Worm (Caenorhabditis elegans) whole organism, late embryonic: ENCODE measurements around the gene morc-1.

Source experiments
- C08G9.2 ChIP-seq: sonication (generic microtip); optimal IDR thresholded peaks from 2 replicates; lab custom pipeline; 2016; ENCODE audit warnings: mild to moderate bottlenecking, missing genetic modification characterization, moderate library complexity, missing compliant biosample characterization
- K02D7.2 ChIP-seq: sonication (generic microtip); optimal IDR thresholded peaks from 2 replicates; lab custom pipeline; 2017; ENCODE audit warnings: mild to moderate bottlenecking, missing genetic modification characterization, missing compliant biosample characterization
- T23F11.4 ChIP-seq: fragments of 200-800 bp; sonication (Bioruptor generic); optimal IDR thresholded peaks from 2 replicates; lab custom pipeline; 2018; ENCODE audit warnings: mild to moderate bottlenecking, missing genetic modification characterization, missing compliant biosample characterization
- Y22D7AL.16 ChIP-seq: sonication (generic microtip); optimal IDR thresholded peaks from 2 replicates; lab custom pipeline; 2016; ENCODE audit warnings: missing genetic modification characterization, missing compliant biosample characterization
- ceh-2 ChIP-seq: sonication (generic microtip); optimal IDR thresholded peaks from 2 replicates; lab custom pipeline; 2016; ENCODE audit warnings: missing genotype, missing genetic modification characterization, missing compliant biosample characterization
- ceh-24 ChIP-seq: sonication (generic microtip); optimal IDR thresholded peaks from 2 replicates; lab custom pipeline; 2016; ENCODE audit warnings: mild to moderate bottlenecking, missing genetic modification characterization, missing compliant biosample characterization
- ceh-30 ChIP-seq: fragments of 150-350 bp; optimal IDR thresholded peaks from 2 replicates; lab custom pipeline; 2014; ENCODE audit warnings: missing biosample characterization, missing genetic modification characterization
- ceh-31 ChIP-seq: sonication (generic microtip); optimal IDR thresholded peaks from 2 replicates; lab custom pipeline; 2016; ENCODE audit warnings: missing genetic modification characterization, missing compliant biosample characterization
- ceh-34 ChIP-seq: sonication (generic microtip); optimal IDR thresholded peaks from 2 replicates; lab custom pipeline; 2016; ENCODE audit warnings: mild to moderate bottlenecking, missing genetic modification characterization, missing compliant biosample characterization
- ceh-48 ChIP-seq: sonication (generic microtip); optimal IDR thresholded peaks from 2 replicates; lab custom pipeline; 2016; ENCODE audit warnings: missing genetic modification characterization, inconsistent platforms, missing compliant biosample characterization
- ceh-6 ChIP-seq: fragments of 200-800 bp; sonication (Bioruptor generic); optimal IDR thresholded peaks from 2 replicates; lab custom pipeline; 2018; ENCODE audit warnings: mild to moderate bottlenecking, missing genetic modification characterization, missing compliant biosample characterization
- che-1 ChIP-seq: sonication (generic microtip); optimal IDR thresholded peaks from 2 replicates; lab custom pipeline; 2016; ENCODE audit warnings: mild to moderate bottlenecking, missing genetic modification characterization, missing compliant biosample characterization
- dmd-4 ChIP-seq: sonication (generic microtip); optimal IDR thresholded peaks from 2 replicates; lab custom pipeline; 2016; ENCODE audit warnings: borderline replicate concordance, missing genetic modification characterization, missing compliant biosample characterization
- elt-2 ChIP-seq: sonication (generic microtip); optimal IDR thresholded peaks from 2 replicates; lab custom pipeline; 2016; ENCODE audit warnings: missing genetic modification reagents, missing genetic modification characterization, missing compliant biosample characterization
- elt-4 ChIP-seq: sonication (generic microtip); optimal IDR thresholded peaks from 2 replicates; lab custom pipeline; 2016; ENCODE audit warnings: missing genetic modification characterization, missing compliant biosample characterization
- ets-4 ChIP-seq: sonication (generic microtip); optimal IDR thresholded peaks from 2 replicates; lab custom pipeline; 2016; ENCODE audit warnings: missing genetic modification characterization, missing compliant biosample characterization
- fax-1 ChIP-seq: sonication (generic microtip); optimal IDR thresholded peaks from 2 replicates; lab custom pipeline; 2016; ENCODE audit warnings: missing genotype, missing genetic modification characterization, missing compliant biosample characterization
- fkh-10 ChIP-seq: fragments of 150-350 bp; optimal IDR thresholded peaks from 2 replicates; lab custom pipeline; 2014; ENCODE audit warnings: missing biosample characterization, missing genetic modification reagents, missing genetic modification characterization
- gmeb-2 ChIP-seq: sonication (generic microtip); optimal IDR thresholded peaks from 2 replicates; lab custom pipeline; 2016; ENCODE audit warnings: missing genetic modification characterization, inconsistent platforms, missing compliant biosample characterization
- hlh-8 ChIP-seq: sonication (generic microtip); optimal IDR thresholded peaks from 2 replicates; lab custom pipeline; 2016; ENCODE audit warnings: missing genotype, missing genetic modification characterization, missing compliant biosample characterization
- madf-2 ChIP-seq: sonication (generic microtip); optimal IDR thresholded peaks from 2 replicates; lab custom pipeline; 2017; ENCODE audit warnings: missing genetic modification characterization, missing compliant biosample characterization
- mec-3 ChIP-seq: sonication (generic microtip); optimal IDR thresholded peaks from 2 replicates; lab custom pipeline; 2016; ENCODE audit warnings: borderline replicate concordance, missing genetic modification characterization, missing compliant biosample characterization
- nfya-1 ChIP-seq: sonication (generic microtip); optimal IDR thresholded peaks from 2 replicates; lab custom pipeline; 2017; ENCODE audit warnings: missing genetic modification characterization, mild to moderate bottlenecking, missing compliant biosample characterization, antibody characterized with exemption, moderate library complexity
- npax-4 ChIP-seq: sonication (generic microtip); optimal IDR thresholded peaks from 2 replicates; lab custom pipeline; 2016; ENCODE audit warnings: missing genetic modification characterization, missing compliant biosample characterization
- pha-4 ChIP-seq: fragments of 150-350 bp; optimal IDR thresholded peaks from 2 replicates; lab custom pipeline; 2018; ENCODE audit warnings: missing biosample characterization, missing genetic modification reagents, missing genetic modification characterization
- ref-2 ChIP-seq: sonication (generic microtip); optimal IDR thresholded peaks from 2 replicates; lab custom pipeline; 2016; ENCODE audit warnings: missing genetic modification characterization, missing compliant biosample characterization
- sdc-2 ChIP-seq: sonication (generic microtip); optimal IDR thresholded peaks from 2 replicates; lab custom pipeline; 2016; ENCODE audit warnings: missing genotype, missing genetic modification characterization, missing compliant biosample characterization
- tbx-2 ChIP-seq: sonication (generic microtip); optimal IDR thresholded peaks from 2 replicates; lab custom pipeline; 2016; ENCODE audit warnings: missing genetic modification characterization, missing compliant biosample characterization
- tbx-7 ChIP-seq: sonication (generic microtip); optimal IDR thresholded peaks from 2 replicates; lab custom pipeline; 2016; ENCODE audit warnings: missing genotype, missing genetic modification characterization, missing compliant biosample characterization
- ttx-3 ChIP-seq: sonication (generic microtip); optimal IDR thresholded peaks from 2 replicates; lab custom pipeline; 2016; ENCODE audit warnings: missing genetic modification reagents, missing genetic modification characterization, missing compliant biosample characterization
- unc-42 ChIP-seq: sonication (generic microtip); optimal IDR thresholded peaks from 2 replicates; lab custom pipeline; 2016; ENCODE audit warnings: missing genotype, missing genetic modification characterization, missing compliant biosample characterization
- unc-55 ChIP-seq: sonication (generic microtip); optimal IDR thresholded peaks from 2 replicates; lab custom pipeline; 2017; ENCODE audit warnings: missing biosample characterization, missing genetic modification reagents, missing genetic modification characterization
- unc-86 ChIP-seq: sonication (generic microtip); optimal IDR thresholded peaks from 2 replicates; lab custom pipeline; 2016; ENCODE audit warnings: missing genetic modification characterization, missing compliant biosample characterization
- ztf-16 ChIP-seq: sonication (generic microtip); optimal IDR thresholded peaks from 2 replicates; lab custom pipeline; 2017; ENCODE audit warnings: missing genetic modification characterization, missing compliant biosample characterization

Gene morc-1

DNA sequence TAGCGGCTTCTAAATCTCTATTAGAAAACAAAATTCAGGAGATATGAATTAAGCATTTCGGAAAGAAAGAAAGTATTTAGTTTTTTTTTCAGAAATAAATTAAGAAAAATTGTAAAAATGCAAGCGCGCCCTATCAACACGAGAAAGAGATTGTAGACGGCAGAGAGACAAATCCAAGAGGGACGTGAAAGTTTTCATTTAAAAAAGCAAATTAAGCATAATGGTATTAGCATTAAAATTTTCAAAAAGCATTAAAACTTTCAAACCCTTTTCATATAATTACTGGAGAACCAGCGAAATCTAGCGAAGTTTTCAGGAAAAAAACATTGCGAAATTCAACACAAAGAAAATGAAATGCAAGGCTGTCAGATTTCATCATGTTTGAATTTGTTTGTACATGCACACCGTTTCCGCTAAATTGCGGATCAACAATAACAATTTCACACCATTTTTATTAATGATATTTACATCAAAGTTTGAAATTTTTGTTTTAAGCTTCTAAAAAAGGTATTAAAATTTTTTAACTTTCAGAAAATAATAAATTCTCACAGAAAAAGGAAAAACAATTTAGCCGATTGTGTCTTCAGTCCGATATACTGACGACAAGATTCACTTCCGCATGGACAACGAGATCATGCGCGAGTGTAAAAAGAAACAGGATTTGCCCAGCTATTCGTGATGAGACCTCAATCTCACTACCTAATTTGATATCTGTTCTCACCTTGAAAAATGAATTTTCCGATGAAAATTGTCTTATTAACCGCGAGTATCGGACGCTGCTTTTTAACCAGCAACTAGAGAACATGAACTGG lies 43.7 kb downstream of the morc-1 start, which contains the start of gene gars-1:
Gene gars-1 (minus strand): TSS at position 808 of the 812 bp plus-strand sequence.
- TF ChIP-seq unc-42 (tag; lab: Kevin White, UChicago) (peak; percentile 60), tbx-2 (no peak), elt-2 (tag; lab: Kevin White, UChicago) (peak; percentile 7), unc-55 (GFP tag; lab: Kevin White, UChicago) (peak; percentile 13)

DNA sequence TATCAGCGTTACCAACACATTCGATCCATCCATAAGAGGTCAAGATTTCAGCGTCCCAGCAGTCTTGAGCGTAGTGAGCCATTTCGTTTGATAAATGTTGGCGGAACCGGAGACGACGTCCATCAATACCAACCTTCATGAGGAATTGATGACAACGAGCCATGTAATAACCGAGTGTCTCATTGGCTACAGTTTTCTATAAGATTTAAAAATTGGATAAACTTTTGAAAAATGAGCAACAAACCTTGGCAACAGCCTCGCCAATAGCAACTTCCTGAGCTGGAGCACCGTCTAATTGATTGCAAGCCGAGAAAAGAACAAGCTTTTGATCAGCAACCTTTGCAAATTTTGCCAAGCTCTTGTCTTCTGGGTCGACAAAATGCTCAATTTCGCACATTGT lies 45.9 kb downstream of the morc-1 start:
- TF ChIP-seq sdc-2 (tag; lab: Kevin White, UChicago) (no peak), fkh-10 (GFP tag; lab: Kevin White, UChicago) (no peak), K02D7.2 (tag; lab: Kevin White, UChicago) (no peak), npax-4 (tag; lab: Kevin White, UChicago) (no peak), Y22D7AL.16 (no peak), ztf-16 (no peak), elt-4 (tag; lab: Kevin White, UChicago) (no peak), unc-86 (no peak), ttx-3 (tag; lab: Kevin White, UChicago) (no peak), ceh-48 (tag; lab: Kevin White, UChicago) (no peak), nfya-1 (tag; lab: Kevin White, UChicago) (no peak), ceh-24 (tag; lab: Kevin White, UChicago) (no peak), pha-4 (tag; lab: Kevin White, UChicago) (no peak)

DNA sequence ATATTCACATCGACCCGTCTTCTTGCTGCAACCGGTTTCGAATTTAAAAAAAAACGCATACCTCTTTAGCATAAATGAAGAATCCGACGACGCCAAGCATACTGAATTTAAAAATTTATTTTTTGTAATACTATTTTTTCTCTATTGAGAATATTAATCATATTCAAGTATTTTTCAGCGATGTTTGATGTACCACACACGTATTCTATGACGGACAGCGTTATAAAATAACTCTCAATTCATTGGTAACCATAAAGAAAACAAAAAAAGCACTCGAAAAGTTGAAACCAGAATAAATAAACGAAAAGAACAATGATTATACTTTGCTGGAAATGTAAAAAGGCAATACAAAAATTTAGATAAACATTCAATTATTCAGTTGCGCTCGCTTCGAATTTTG lies 47.2 kb downstream of the morc-1 start, which contains the start of gene T10F2.5:
Gene T10F2.5 (minus strand): TSS at position 101 of the 400 bp plus-strand sequence.
- TF ChIP-seq elt-4 (tag; lab: Kevin White, UChicago) (no peak), che-1 (no peak), sdc-2 (tag; lab: Kevin White, UChicago) (no peak), madf-2 (tag; lab: Kevin White, UChicago) (no peak), ceh-34 (tag; lab: Kevin White, UChicago) (no peak), ceh-2 (tag; lab: Kevin White, UChicago) (no peak), fax-1 (tag; lab: Kevin White, UChicago) (no peak), ref-2 (no peak), pha-4 (tag; lab: Kevin White, UChicago) (no peak), K02D7.2 (tag; lab: Kevin White, UChicago) (no peak), gmeb-2 (tag; lab: Kevin White, UChicago) (no peak), hlh-8 (tag; lab: Kevin White, UChicago) (no peak), ceh-31 (tag; lab: Kevin White, UChicago) (no peak), nfya-1 (tag; lab: Kevin White, UChicago) (no peak), mec-3 (tag; lab: Kevin White, UChicago) (no peak), tbx-7 (tag; lab: Kevin White, UChicago) (no peak), T23F11.4 (GFP tag; lab: Kevin White, UChicago) (no peak), unc-42 (tag; lab: Kevin White, UChicago) (no peak), C08G9.2 (tag; lab: Kevin White, UChicago) (no peak), ets-4 (tag; lab: Kevin White, UChicago) (no peak)

DNA sequence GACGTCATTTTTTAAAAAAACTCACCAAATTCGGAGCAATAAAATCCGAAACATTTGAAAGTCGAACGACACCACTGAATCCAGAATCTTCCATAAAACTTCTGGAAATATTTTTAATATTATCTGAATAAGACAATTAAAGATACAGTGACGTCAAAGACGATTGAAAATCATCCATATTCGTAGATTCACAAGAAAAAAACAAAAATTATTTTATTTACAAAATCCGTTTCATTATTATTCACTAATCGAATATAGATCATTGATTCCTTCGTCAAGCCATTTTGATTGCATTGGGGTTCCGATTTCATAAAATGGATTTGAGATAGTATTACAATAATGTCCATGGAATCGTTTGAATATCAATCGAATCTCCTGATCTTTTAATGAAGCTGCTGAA lies 48.0 kb downstream of the morc-1 start, which contains the start of gene oxy-4:
Gene oxy-4 (minus strand): TSS at position 101 of the 400 bp plus-strand sequence.
- TF ChIP-seq dmd-4 (no peak), che-1 (no peak), mec-3 (tag; lab: Kevin White, UChicago) (no peak), ceh-30 (no peak), ceh-6 (GFP tag; lab: Kevin White, UChicago) (no peak)
- TF ChIP-seq, all 69 proteins: peak for 0
